Fruit fly (Drosophila melanogaster): ENCODE results near the gene Nna1.

- no peak for TF ChIP-seq Dif (GFP tag; optimal IDR thresholded peaks at IDR 0.05; ENCODE audit: partially characterized antibody)
- TF ChIP-seq ey (GFP tag; optimal IDR thresholded peaks at IDR 0.05) = no peak
- TF ChIP-seq h (GFP tag; optimal IDR thresholded peaks at IDR 0.05) = peak; percentile 14
- TF ChIP-seq sv (GFP tag; optimal IDR thresholded peaks at IDR 0.05) = no peak
Measured at dm6 chrX:13744599-13745052, 52.5 kb downstream of the Nna1 start, which contains the start of gene Grip91.
